Worm (Caenorhabditis elegans) whole organism, late embryonic: ENCODE measurements around the gene F59E12.9.

Experiments used
- ama-1 ChIP-seq: fragments of 150-350 bp; optimal IDR thresholded peaks from 2 replicates; lab custom pipeline; 2014
- nfya-1 ChIP-seq: sonication (generic microtip); optimal IDR thresholded peaks from 2 replicates; lab custom pipeline; 2017; ENCODE audit warnings: missing genetic modification characterization, mild to moderate bottlenecking, missing compliant biosample characterization, antibody characterized with exemption, moderate library complexity
- pha-4 ChIP-seq: fragments of 150-350 bp; optimal IDR thresholded peaks from 2 replicates; lab custom pipeline; 2018; ENCODE audit warnings: missing biosample characterization, missing genetic modification reagents, missing genetic modification characterization
- ttx-3 ChIP-seq: sonication (generic microtip); optimal IDR thresholded peaks from 2 replicates; lab custom pipeline; 2016; ENCODE audit warnings: missing genetic modification reagents, missing genetic modification characterization, missing compliant biosample characterization

DNA sequence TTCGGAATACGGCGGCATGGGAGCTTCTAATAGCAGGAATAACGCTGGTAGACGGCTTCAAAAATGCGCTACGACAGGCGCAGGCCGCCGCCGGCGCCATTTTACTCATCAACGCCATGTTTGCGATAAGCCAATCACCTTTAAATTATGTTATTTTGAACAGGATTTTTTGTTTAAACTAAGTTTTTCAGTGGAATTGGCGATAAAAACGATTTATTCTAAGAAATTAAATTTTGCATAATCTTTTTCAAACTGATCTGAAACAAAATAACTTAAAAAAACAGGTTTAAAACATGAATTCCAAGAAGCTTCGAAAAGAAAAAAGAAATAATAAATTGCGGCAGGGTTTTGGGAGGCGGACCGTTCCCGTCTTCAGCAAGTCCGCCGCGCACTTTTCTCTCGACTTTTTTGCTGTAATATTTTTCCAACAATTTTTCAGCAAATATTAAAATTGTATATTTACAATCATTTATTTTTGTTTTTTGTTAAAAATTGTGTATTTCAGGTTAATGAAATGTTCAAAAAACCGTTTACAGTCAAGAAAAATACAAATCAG, 44.5 kb upstream of the F59E12.9 start, which contains the start of the genes ndub-5 and eif-2D:
- no peak for TF ChIP-seq pha-4 (tag; lab: Kevin White, UChicago)
- TF ChIP-seq ama-1: no peak
- TF ChIP-seq nfya-1: peak; percentile 13
- peak; percentile 8 for TF ChIP-seq ttx-3 (tag; lab: Kevin White, UChicago)
